Fruit fly (Drosophila melanogaster) whole organism, prepupa: Measurements from ENCODE around the gene Gcn5.

Experiments
- CG6854 ChIP-seq: fragments of 200-800 bp; sonication (Bioruptor generic); optimal IDR thresholded peaks from 2 replicates; lab custom pipeline; 2017; ENCODE audit warnings: missing biosample characterization, mild to moderate bottlenecking, missing genetic modification characterization
- Ets96B ChIP-seq: fragments of 200-800 bp; optimal IDR thresholded peaks from 2 replicates; lab custom pipeline; 2019; ENCODE audit warnings: missing biosample characterization, mild to moderate bottlenecking, missing genetic modification characterization, moderate library complexity
- dac ChIP-seq: fragments of 200-800 bp; sonication (Bioruptor generic); optimal IDR thresholded peaks from 2 replicates; lab custom pipeline; 2017; ENCODE audit warnings: missing biosample characterization, mild to moderate bottlenecking, missing genetic modification characterization
- fd59A ChIP-seq: fragments of 200-800 bp; sonication (Bioruptor generic); optimal IDR thresholded peaks from 2 replicates; lab custom pipeline; 2017; ENCODE audit warnings: missing biosample characterization, mild to moderate bottlenecking, missing genetic modification characterization, missing genetic modification reagents
- svp ChIP-seq: fragments of 200-800 bp; sonication (Bioruptor generic); peaks from one replicate; lab custom pipeline; 2016; ENCODE audit warnings: missing biosample characterization, missing genetic modification characterization

DNA sequence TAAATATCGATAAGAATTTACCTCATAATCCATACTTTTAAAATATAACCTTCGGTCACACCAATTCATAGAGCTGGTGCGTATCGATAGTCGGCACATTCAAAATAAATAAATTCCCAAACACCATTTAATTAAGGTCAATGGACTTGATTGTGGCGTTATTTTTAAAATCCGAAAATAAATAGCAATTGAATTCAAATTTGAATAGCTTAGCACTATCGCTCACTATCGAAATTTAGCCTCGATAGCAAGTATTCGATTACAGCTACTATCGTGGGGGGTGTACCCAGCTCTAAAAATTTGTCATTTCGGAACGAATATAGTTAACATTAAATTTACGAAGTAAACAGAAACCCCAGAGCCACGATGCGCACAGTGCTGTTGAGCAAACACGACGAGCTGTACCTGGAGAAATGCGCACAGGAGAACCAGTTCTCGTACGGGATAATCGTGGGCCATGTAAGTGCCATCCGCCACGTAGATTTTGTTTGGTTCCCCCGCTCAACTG lies 52.3 kb downstream of the Gcn5 start, which contains the start of gene CG10616:
- TF ChIP-seq fd59A (GFP tag; lab: Kevin White, UChicago) (no peak), svp (GFP tag; lab: Kevin White, UChicago) (no peak), Ets96B (tag; lab: Kevin White, UChicago) (no peak), dac (GFP tag; lab: Kevin White, UChicago) (no peak), CG6854 (no peak)
